2 fruit fly cellular contexts compared by ENCODE assay signal in genomic region chr3L:14956288-14957032, dm6.
TF ChIP-seq lines count a peak whose summit lies in the region.

No protein-coding gene starts in this region.

- no peak for TF ChIP-seq CTCF in whole organism, embryonic (GFP tag; optimal IDR thresholded peaks at IDR 0.05; lab: Kevin White, UChicago)

TF ChIP-seq in whole organism, embryonic, 481 proteins besides CTCF, POLR2A, EP300 and RAD21 (continues in another document):
- TF ChIP-seq CG12155 (GFP tag; optimal IDR thresholded peaks at IDR 0.05; lab: Kevin White, UChicago) (no peak), Rfx (GFP tag; IDR thresholded peaks at IDR 0.05; lab: Robert Waterston, UW) (no peak), jumu (GFP tag; optimal IDR thresholded peaks at IDR 0.05; lab: Kevin White, UChicago) (no peak), tup (GFP tag; optimal IDR thresholded peaks at IDR 0.05; lab: Kevin White, UChicago) (peak; percentile 42), Opbp (GFP tag; IDR thresholded peaks at IDR 0.05; lab: Robert Waterston, UW; ENCODE audit: partially characterized antibody) (no peak), CG9932 (GFP tag; IDR thresholded peaks at IDR 0.05; lab: Robert Waterston, UW) (no peak), CG13775 (GFP tag; optimal IDR thresholded peaks at IDR 0.05; lab: Kevin White, UChicago) (no peak), CG9215 (GFP tag; IDR thresholded peaks at IDR 0.05; lab: Robert Waterston, UW) (no peak), rib (GFP tag; IDR thresholded peaks at IDR 0.05; lab: Robert Waterston, UW) (no peak), Myb (GFP tag; optimal IDR thresholded peaks at IDR 0.05; lab: Kevin White, UChicago) (no peak), chm (GFP tag; IDR thresholded peaks at IDR 0.05; lab: Robert Waterston, UW) (no peak), gsb-n (tag; optimal IDR thresholded peaks at IDR 0.05; lab: Kevin White, UChicago) (peak; percentile 36), Bteb2 (GFP tag; optimal IDR thresholded peaks at IDR 0.05; lab: Kevin White, UChicago) (no peak), gro (GFP tag; optimal IDR thresholded peaks at IDR 0.05; lab: Kevin White, UChicago) (no peak), unc-4 (GFP tag; IDR thresholded peaks at IDR 0.05; lab: Robert Waterston, UW; ENCODE audit: partially characterized antibody) (no peak), Deaf1 (tag; optimal IDR thresholded peaks at IDR 0.05; lab: Kevin White, UChicago) (no peak), chn (GFP tag; optimal IDR thresholded peaks at IDR 0.05; lab: Kevin White, UChicago) (peak; percentile 15), Max (GFP tag; optimal IDR thresholded peaks at IDR 0.05; lab: Kevin White, UChicago) (no peak), HLHmδ (GFP tag; optimal IDR thresholded peaks at IDR 0.05; lab: Kevin White, UChicago) (peak; percentile 18), gcm2 (GFP tag; optimal IDR thresholded peaks at IDR 0.05; lab: Kevin White, UChicago) (no peak), phol (tag; optimal IDR thresholded peaks at IDR 0.05; lab: Kevin White, UChicago) (no peak), CG10209 (GFP tag; optimal IDR thresholded peaks at IDR 0.05; lab: Kevin White, UChicago) (peak; percentile 72), dmrt99B (tag; optimal IDR thresholded peaks at IDR 0.05; lab: Kevin White, UChicago) (no peak), CG8388 (GFP tag; optimal IDR thresholded peaks at IDR 0.05; lab: Kevin White, UChicago) (no peak), maf-S (GFP tag; optimal IDR thresholded peaks at IDR 0.05; lab: Kevin White, UChicago) (no peak), CG6175 (GFP tag; IDR thresholded peaks at IDR 0.05; lab: Robert Waterston, UW) (no peak), Oli (tag; optimal IDR thresholded peaks at IDR 0.05; lab: Kevin White, UChicago) (no peak), CG9817 (tag; optimal IDR thresholded peaks at IDR 0.05; lab: Kevin White, UChicago) (no peak), CG11696 (GFP tag; IDR thresholded peaks at IDR 0.05; lab: Robert Waterston, UW) (no peak), Mrtf (GFP tag; IDR thresholded peaks at IDR 0.05; lab: Robert Waterston, UW) (no peak), al (GFP tag; IDR thresholded peaks at IDR 0.05; lab: Robert Waterston, UW) (no peak), p53 (GFP tag; optimal IDR thresholded peaks at IDR 0.05; lab: Kevin White, UChicago) (no peak), Hand (GFP tag; optimal IDR thresholded peaks at IDR 0.05; lab: Kevin White, UChicago) (no peak), shn (GFP tag; optimal IDR thresholded peaks at IDR 0.05; lab: Kevin White, UChicago) (no peak), CG12236 (GFP tag; optimal IDR thresholded peaks at IDR 0.05; lab: Kevin White, UChicago) (peak; percentile 37), nau (GFP tag; optimal IDR thresholded peaks at IDR 0.05; lab: Kevin White, UChicago) (no peak), CG12659 (GFP tag; optimal IDR thresholded peaks at IDR 0.05; lab: Kevin White, UChicago) (no peak), Nf-YA (GFP tag; IDR thresholded peaks at IDR 0.05; lab: Robert Waterston, UW) (no peak), CG17186 (GFP tag; optimal IDR thresholded peaks at IDR 0.05; lab: Kevin White, UChicago) (no peak), Taf1 (GFP tag; IDR thresholded peaks at IDR 0.05; lab: Robert Waterston, UW) (no peak), CG34376 (GFP tag; optimal IDR thresholded peaks at IDR 0.05; lab: Kevin White, UChicago) (no peak), CG15479 (GFP tag; optimal IDR thresholded peaks at IDR 0.05; lab: Kevin White, UChicago) (peak; percentile 99), chif (GFP tag; optimal IDR thresholded peaks at IDR 0.05; lab: Kevin White, UChicago) (peak; percentile 28 to 56), ham (GFP tag; IDR thresholded peaks at IDR 0.05; lab: Robert Waterston, UW) (no peak), lola (GFP tag; optimal IDR thresholded peaks at IDR 0.05; lab: Kevin White, UChicago) (peak in 1 of 3 experiments; percentile 81), tio (GFP tag; optimal IDR thresholded peaks at IDR 0.05; lab: Kevin White, UChicago) (peak; percentile 24), Six4 (GFP tag; optimal IDR thresholded peaks at IDR 0.05; lab: Kevin White, UChicago) (no peak), CG6813 (GFP tag; optimal IDR thresholded peaks at IDR 0.05; lab: Kevin White, UChicago) (peak; percentile 87)

TF ChIP-seq in whole organism, prepupa, 60 proteins besides CTCF, POLR2A, EP300 and RAD21:
- TF ChIP-seq Eip75B (GFP tag; optimal IDR thresholded peaks at IDR 0.05; lab: Kevin White, UChicago), result no peak
- TF ChIP-seq fkh (GFP tag; optimal IDR thresholded peaks at IDR 0.05; lab: Kevin White, UChicago), result peak; percentile 93
